Worm (Caenorhabditis elegans): Measurements from ENCODE around the gene C06B8.2.

DNA sequence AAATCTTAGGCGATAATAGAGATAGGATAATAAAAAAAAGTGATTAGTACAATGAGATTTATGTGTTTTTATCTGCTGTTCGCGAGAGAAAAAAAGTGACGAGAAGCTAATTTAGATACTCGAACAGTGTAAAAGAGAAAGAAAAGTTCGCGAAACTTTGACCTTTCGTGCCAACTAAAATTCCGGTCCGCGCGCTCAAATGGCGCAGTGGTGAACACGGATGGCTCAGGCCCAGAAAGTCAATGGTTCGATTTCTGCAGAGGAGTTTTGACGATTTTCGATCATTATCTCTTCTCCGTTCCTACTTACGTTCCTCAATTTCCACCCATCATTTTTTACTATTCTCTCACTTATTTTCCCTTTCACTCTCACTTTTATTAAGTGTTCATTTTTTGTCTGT is 37.9 kb upstream of the C06B8.2 start:
- TF ChIP-seq sox-4 (tag; optimal IDR thresholded peaks at IDR 0.05): no peak
- TF ChIP-seq nhr-76 (tag; optimal IDR thresholded peaks at IDR 0.05): no peak
- no peak for TF ChIP-seq skn-1 (tag; optimal IDR thresholded peaks at IDR 0.05)
- TF ChIP-seq nhr-12 (tag; optimal IDR thresholded peaks at IDR 0.05): no peak
- no peak for TF ChIP-seq unc-62 (GFP tag; optimal IDR thresholded peaks at IDR 0.05)
- TF ChIP-seq egl-13 (tag; optimal IDR thresholded peaks at IDR 0.05): no peak
- TF ChIP-seq swsn-7 (tag; optimal IDR thresholded peaks at IDR 0.05): no peak
- TF ChIP-seq nhr-85 (tag): no peak
- TF ChIP-seq mep-1 (tag; optimal IDR thresholded peaks at IDR 0.05): no peak
- no peak for TF ChIP-seq ztf-4 (tag; optimal IDR thresholded peaks at IDR 0.05)
- no peak for TF ChIP-seq unc-98 (GFP tag; IDR thresholded peaks at IDR 0.05)
- no peak for TF ChIP-seq lin-39 (tag; optimal IDR thresholded peaks at IDR 0.05)
